Worm (Caenorhabditis elegans): ENCODE results near the gene K02F3.12.
A peak's percentile ranks its signal among the peaks of the same experiment; 100 is the strongest.

- TF ChIP-seq B0336.3 (GFP tag; IDR thresholded peaks at IDR 0.05) (0 out of 2 replicates have a peak, but pooled peaks have one; percentile 30), C17E4.6 (GFP tag; IDR thresholded peaks at IDR 0.05) (no peak), madf-3 (GFP tag; IDR thresholded peaks at IDR 0.05) (0 out of 2 replicates have a peak, but pooled peaks have one; percentile 28), Y79H2A.3 (GFP tag; conservative IDR thresholded peaks at IDR 0.05) (no peak), Y67H2A.10 (GFP tag; conservative IDR thresholded peaks at IDR 0.05) (no peak), ZK185.1 (tag; optimal IDR thresholded peaks at IDR 0.05; ENCODE audit: poor library complexity, severe bottlenecking) (no peak), ceh-40 (GFP tag; IDR thresholded peaks at IDR 0.05) (no peak), Y95B8A.8 (GFP tag; IDR thresholded peaks at IDR 0.05) (0 out of 2 replicates have a peak, but pooled peaks have one; percentile 17), die-1 (tag; optimal IDR thresholded peaks at IDR 0.05) (no peak), T07F8.4 (tag; optimal IDR thresholded peaks at IDR 0.05) (no peak), xnd-1 (tag; optimal IDR thresholded peaks at IDR 0.05) (no peak), egl-44 (GFP tag; IDR thresholded peaks at IDR 0.05) (no peak)
These were observed 53.2 kb downstream of the K02F3.12 start, which contains the start of gene crls-1 for ce11 chrIII:909540-909939.

Data from whole organism, young adult.